Fruit fly (Drosophila melanogaster): ENCODE data around the gene Cp38.

Cp38 gene

dm6 chrX:8517121-8518024 is 35.7 kb downstream of the Cp38 start, which contains the start of gene Nrg (continued):
- TF ChIP-seq pum (GFP tag; optimal IDR thresholded peaks at IDR 0.05), result no peak
- TF ChIP-seq bigmax (GFP tag; optimal IDR thresholded peaks at IDR 0.05), result peak; percentile 35
- peak; percentile 43 for TF ChIP-seq slbo (GFP tag; IDR thresholded peaks at IDR 0.05)
- peak; percentile 3 for TF ChIP-seq CG8290 (GFP tag; optimal IDR thresholded peaks at IDR 0.05)
- TF ChIP-seq CG8290 (tag; optimal IDR thresholded peaks at IDR 0.05), result peak in 1 of 2 experiments; percentile 83
- TF ChIP-seq sob (GFP tag; IDR thresholded peaks at IDR 0.05), result peak; percentile 61
- peak; percentile 16 for TF ChIP-seq emc (GFP tag; optimal IDR thresholded peaks at IDR 0.05)
- peak; percentile 40 for TF ChIP-seq nom (GFP tag; optimal IDR thresholded peaks at IDR 0.05)
- peak; percentile 23 for TF ChIP-seq Side (GFP tag; optimal IDR thresholded peaks at IDR 0.05)
- TF ChIP-seq Mes4 (GFP tag; optimal IDR thresholded peaks at IDR 0.05), result peak; percentile 3
- TF ChIP-seq Fer1 (GFP tag; optimal IDR thresholded peaks at IDR 0.05), result peak; percentile 66
- TF ChIP-seq Antp (GFP tag; optimal IDR thresholded peaks at IDR 0.05), result peak; percentile 39
- peak; percentile 13 for TF ChIP-seq CG17385 (GFP tag; optimal IDR thresholded peaks at IDR 0.05)
- TF ChIP-seq Jarid2 (GFP tag; optimal IDR thresholded peaks at IDR 0.05), result peak; percentile 86
- no peak for TF ChIP-seq CG6254 (GFP tag; optimal IDR thresholded peaks at IDR 0.05)
- peak; percentile 58 for TF ChIP-seq MESR4 (GFP tag; optimal IDR thresholded peaks at IDR 0.05)
- TF ChIP-seq crc (GFP tag; optimal IDR thresholded peaks at IDR 0.05), result no peak
- peak; percentile 57 for TF ChIP-seq CG7987 (GFP tag; optimal IDR thresholded peaks at IDR 0.05)
- peak; percentile 37 for TF ChIP-seq Abd-B (GFP tag; optimal IDR thresholded peaks at IDR 0.05)
- peak; percentile 100 for TF ChIP-seq sna (GFP tag; IDR thresholded peaks at IDR 0.05; ENCODE audit: partially characterized antibody)
- TF ChIP-seq Dref (GFP tag; IDR thresholded peaks at IDR 0.05), result peak; percentile 99
- peak; percentile 99 for TF ChIP-seq E2f2 (GFP tag; IDR thresholded peaks at IDR 0.05)
- peak; percentile 37; the same call in 1 of the 3 replicates for TF ChIP-seq CG2199 (GFP tag; IDR thresholded peaks at IDR 0.05)
- peak; percentile 21 for TF ChIP-seq run (tag; optimal IDR thresholded peaks at IDR 0.05)
- no peak for TF ChIP-seq CG14965 (GFP tag; optimal IDR thresholded peaks at IDR 0.05; ENCODE audit: borderline replicate concordance)
- TF ChIP-seq odd (GFP tag; optimal IDR thresholded peaks at IDR 0.05), result no peak
- TF ChIP-seq luna (GFP tag; optimal IDR thresholded peaks at IDR 0.05), result peak; percentile 14
- peak; percentile 78 for TF ChIP-seq CG3995 (GFP tag; optimal IDR thresholded peaks at IDR 0.05)
- peak; percentile 10 for TF ChIP-seq ATbp (GFP tag; optimal IDR thresholded peaks at IDR 0.05)
- peak; percentile 99 for TF ChIP-seq amos (GFP tag; IDR thresholded peaks at IDR 0.05; ENCODE audit: partially characterized antibody)
- TF ChIP-seq CG15514 (GFP tag; optimal IDR thresholded peaks at IDR 0.05), result peak; percentile 91
- TF ChIP-seq CG12299 (tag; optimal IDR thresholded peaks at IDR 0.05), result peak; percentile 59
- TF ChIP-seq HmgD (GFP tag; optimal IDR thresholded peaks at IDR 0.05), result peak; percentile 23
- peak; percentile 9 for TF ChIP-seq Hsf (GFP tag; optimal IDR thresholded peaks at IDR 0.05)
- TF ChIP-seq D19B (GFP tag; optimal IDR thresholded peaks at IDR 0.05), result peak; percentile 4
- TF ChIP-seq peb (GFP tag; IDR thresholded peaks at IDR 0.05), result no peak
- TF ChIP-seq Blimp-1 (GFP tag; optimal IDR thresholded peaks at IDR 0.05), result no peak
- peak; percentile 8 for TF ChIP-seq CG11723 (GFP tag; optimal IDR thresholded peaks at IDR 0.05)
- no peak for TF ChIP-seq chif (GFP tag; optimal IDR thresholded peaks at IDR 0.05)
- no peak for TF ChIP-seq CG31365 (tag; optimal IDR thresholded peaks at IDR 0.05)
- TF ChIP-seq phol (tag; optimal IDR thresholded peaks at IDR 0.05), result peak; percentile 41
- peak; percentile 7 for TF ChIP-seq her (GFP tag; optimal IDR thresholded peaks at IDR 0.05)
- no peak for TF ChIP-seq bcd (GFP tag; optimal IDR thresholded peaks at IDR 0.05)
- TF ChIP-seq CG12219 (GFP tag; optimal IDR thresholded peaks at IDR 0.05), result no peak
- peak; percentile 10 for TF ChIP-seq maf-S (GFP tag; optimal IDR thresholded peaks at IDR 0.05)
- peak; percentile 36 for TF ChIP-seq CG2875 (GFP tag; optimal IDR thresholded peaks at IDR 0.05)
- peak; percentile 100 for TF ChIP-seq zen2 (GFP tag; IDR thresholded peaks at IDR 0.05; ENCODE audit: partially characterized antibody)
- TF ChIP-seq CG34224 (GFP tag; IDR thresholded peaks at IDR 0.05; ENCODE audit: partially characterized antibody), result peak; percentile 100
